Worm (Caenorhabditis elegans) whole organism, L2 larva: ENCODE data around the gene F59E12.8.

ENCODE experiments used
- C34F6.9 ChIP-seq: fragments of 150-350 bp; optimal IDR thresholded peaks from 2 replicates; lab custom pipeline; 2014; ENCODE audit warnings: missing biosample characterization, missing genetic modification characterization
- F13H6.1 ChIP-seq: sonication (generic microtip); optimal IDR thresholded peaks from 2 replicates; lab custom pipeline; 2016; ENCODE audit warnings: missing genetic modification characterization, missing compliant biosample characterization
- Y55F3AM.14 ChIP-seq: fragments of 200-800 bp; sonication (Bioruptor generic); optimal IDR thresholded peaks from 2 replicates; lab custom pipeline; 2018; ENCODE audit warnings: mild to moderate bottlenecking, missing genetic modification characterization, missing compliant biosample characterization
- alr-1 ChIP-seq: fragments of 150-350 bp; optimal IDR thresholded peaks from 2 replicates; lab custom pipeline; 2014; ENCODE audit warnings: missing biosample characterization, missing genetic modification characterization
- aly-2 ChIP-seq: fragments of 150-350 bp; optimal IDR thresholded peaks from 2 replicates; lab custom pipeline; 2014; ENCODE audit warnings: missing biosample characterization, missing genetic modification characterization
- blmp-1 ChIP-seq: sonication (generic microtip); optimal IDR thresholded peaks from 2 replicates; lab custom pipeline; 2017; ENCODE audit warnings: missing genetic modification characterization, mild to moderate bottlenecking, missing compliant biosample characterization, antibody characterized with exemption, moderate library complexity; ENCODE audit not compliant: insufficient read depth
- ceh-16 ChIP-seq: fragments of 150-350 bp; optimal IDR thresholded peaks from 2 replicates; lab custom pipeline; 2014; ENCODE audit warnings: missing biosample characterization, missing genetic modification characterization
- crh-2 ChIP-seq: sonication (generic microtip); optimal IDR thresholded peaks from 2 replicates; lab custom pipeline; 2017; ENCODE audit warnings: missing biosample characterization, missing genetic modification characterization
- egl-27 ChIP-seq: sonication (generic microtip); optimal IDR thresholded peaks from 3 replicates; lab custom pipeline; 2017; ENCODE audit warnings: missing biosample characterization, missing genetic modification reagents, missing genetic modification characterization
- elt-1 ChIP-seq: fragments of 150-350 bp; optimal IDR thresholded peaks from 2 replicates; lab custom pipeline; 2014; ENCODE audit warnings: missing biosample characterization, missing genetic modification characterization
- elt-3 ChIP-seq: sonication (generic microtip); optimal IDR thresholded peaks from 2 replicates; lab custom pipeline; 2017; ENCODE audit warnings: missing biosample characterization, missing genetic modification characterization
- fos-1 ChIP-seq: fragments of 150-350 bp; optimal IDR thresholded peaks from 2 replicates; lab custom pipeline; 2014; ENCODE audit warnings: missing biosample characterization, missing genetic modification characterization
- gmeb-1 ChIP-seq: fragments of 150-350 bp; optimal IDR thresholded peaks from 2 replicates; lab custom pipeline; 2014; ENCODE audit warnings: missing biosample characterization, missing genetic modification characterization
- lin-13 ChIP-seq: fragments of 150-350 bp; optimal IDR thresholded peaks from 2 replicates; lab custom pipeline; 2014; ENCODE audit warnings: missing biosample characterization, missing genetic modification reagents, missing genetic modification characterization
- lsy-2 ChIP-seq, 2 experiments: fragments of 150-350 bp in 1 of 2; sonication (generic microtip) in 1 of 2; optimal IDR thresholded peaks; 2 replicates each; lab custom pipeline; 2014 to 2017; ENCODE audit warnings: missing biosample characterization in 2 of 2, missing genetic modification characterization in 2 of 2
- mdl-1 ChIP-seq, 2 experiments: fragments of 150-350 bp in 1 of 2; sonication (generic microtip) in 1 of 2; optimal IDR thresholded peaks; 2 replicates each; lab custom pipeline; 2017; ENCODE audit warnings: missing biosample characterization in 2 of 2, missing genetic modification characterization in 2 of 2
- nhr-10 ChIP-seq: sonication (generic microtip); optimal IDR thresholded peaks from 2 replicates; lab custom pipeline; 2017; ENCODE audit warnings: missing biosample characterization, missing genetic modification characterization
- nhr-11 ChIP-seq: fragments of 150-350 bp; optimal IDR thresholded peaks from 2 replicates; lab custom pipeline; 2014; ENCODE audit warnings: missing biosample characterization, missing genetic modification characterization
- nhr-129 ChIP-seq: fragments of 150-350 bp; optimal IDR thresholded peaks from 2 replicates; lab custom pipeline; 2014; ENCODE audit warnings: missing biosample characterization, missing genetic modification characterization
- nhr-23 ChIP-seq: fragments of 150-350 bp; optimal IDR thresholded peaks from 2 replicates; lab custom pipeline; 2014; ENCODE audit warnings: missing biosample characterization, missing genetic modification reagents, missing genetic modification characterization
- nhr-237 ChIP-seq: fragments of 150-350 bp; optimal IDR thresholded peaks from 2 replicates; lab custom pipeline; 2014; ENCODE audit warnings: missing biosample characterization, missing genetic modification characterization
- nhr-25 ChIP-seq: fragments of 150-350 bp; sonication (generic microtip); optimal IDR thresholded peaks from 3 replicates; lab custom pipeline; 2014; ENCODE audit warnings: missing biosample characterization, missing genetic modification characterization
- nhr-6 ChIP-seq: fragments of 150-350 bp; optimal IDR thresholded peaks from 2 replicates; lab custom pipeline; 2014; ENCODE audit warnings: missing biosample characterization, missing genetic modification characterization
- nhr-77 ChIP-seq: fragments of 150-350 bp; optimal IDR thresholded peaks from 2 replicates; lab custom pipeline; 2014; ENCODE audit warnings: missing biosample characterization, missing genetic modification characterization
- peb-1 ChIP-seq: fragments of 150-350 bp; optimal IDR thresholded peaks from 2 replicates; lab custom pipeline; 2014; ENCODE audit warnings: missing biosample characterization, missing genetic modification characterization
- sem-4 ChIP-seq: fragments of 150-350 bp; optimal IDR thresholded peaks from 2 replicates; lab custom pipeline; 2014; ENCODE audit warnings: missing biosample characterization, missing genetic modification reagents, missing genetic modification characterization
- skn-1 ChIP-seq: sonication (generic microtip); optimal IDR thresholded peaks from 2 replicates; lab custom pipeline; 2017; ENCODE audit warnings: missing biosample characterization, missing genetic modification characterization
- sma-3 ChIP-seq: sonication (generic microtip); optimal IDR thresholded peaks from 2 replicates; lab custom pipeline; 2016; ENCODE audit warnings: missing genetic modification reagents, missing genetic modification characterization, missing compliant biosample characterization
- sma-9 ChIP-seq, 2 experiments: fragments of 150-350 bp in 1 of 2; sonication (generic microtip) in 1 of 2; optimal IDR thresholded peaks; 2 replicates each; lab custom pipeline; 2014 to 2016; ENCODE audit warnings: missing genetic modification characterization in 2 of 2, mild to moderate bottlenecking in 1 of 2, missing biosample characterization in 1 of 2, missing compliant biosample characterization in 1 of 2, missing genetic modification reagents in 1 of 2, moderate library complexity in 1 of 2
- snpc-4 ChIP-seq: fragments of 150-350 bp; optimal IDR thresholded peaks from 2 replicates; lab custom pipeline; 2014; ENCODE audit warnings: missing biosample characterization, missing genetic modification characterization
- unc-39 ChIP-seq: fragments of 150-350 bp; optimal IDR thresholded peaks from 2 replicates; lab custom pipeline; 2014; ENCODE audit warnings: missing biosample characterization, missing genetic modification characterization
- unc-55 ChIP-seq: fragments of 150-350 bp; sonication (generic microtip); optimal IDR thresholded peaks from 3 replicates; lab custom pipeline; 2014; ENCODE audit warnings: missing biosample characterization, missing genetic modification reagents, missing genetic modification characterization
- ztf-1 ChIP-seq: fragments of 200-800 bp; sonication (Bioruptor generic); conservative IDR thresholded peaks from 2 replicates; pipeline ENCODE4 v1.3.6; 2022; ENCODE audit warnings: missing genetic modification characterization, missing compliant biosample characterization
- ztf-4 ChIP-seq: fragments of 150-350 bp; optimal IDR thresholded peaks from 2 replicates; lab custom pipeline; 2014; ENCODE audit warnings: missing biosample characterization, missing genetic modification characterization

F59E12.8 gene

DNA sequence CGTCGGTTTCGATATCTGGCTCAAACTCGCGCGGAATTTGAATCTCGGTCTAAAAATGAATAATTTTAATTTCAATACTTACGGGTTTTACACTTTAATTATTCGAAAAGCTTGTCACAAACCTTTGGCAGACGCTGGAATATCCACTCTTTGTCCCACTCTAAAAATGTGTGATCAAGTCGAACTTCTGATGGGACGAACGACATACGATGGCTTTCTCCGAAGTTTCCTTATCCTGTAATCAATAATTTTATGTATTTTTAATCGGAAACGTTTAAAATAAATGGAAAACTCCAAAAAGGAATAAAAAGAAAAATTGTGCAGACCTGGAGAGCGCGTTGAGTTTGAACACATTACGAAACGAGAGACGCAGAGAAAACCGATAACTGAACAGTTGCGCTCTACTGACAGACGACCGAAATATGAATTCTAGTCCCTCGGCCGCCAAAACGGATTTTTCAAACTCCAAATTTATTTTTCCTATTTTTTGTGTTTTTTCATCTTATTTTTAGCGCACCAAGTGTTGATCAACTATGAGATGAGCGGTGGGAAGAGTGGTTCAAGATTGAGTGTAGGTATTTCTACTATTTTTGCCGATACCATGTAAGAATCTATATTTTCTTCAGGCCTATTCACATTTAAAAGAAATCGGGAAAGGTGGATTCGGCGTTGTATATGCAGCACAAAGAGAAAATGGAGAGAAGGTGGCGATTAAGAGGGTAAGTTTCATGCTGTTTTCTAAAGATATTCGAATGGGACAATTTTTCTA is 12.7 kb upstream of the F59E12.8 start, which contains the start of the genes sam-4, F59E12.17 and zyg-1:
Gene sam-4, minus strand, starts transcription at position 51 of the 769 bp plus-strand sequence.
Gene F59E12.17, minus strand, starts transcription at position 235 of the 769 bp plus-strand sequence.
Gene zyg-1, plus strand, starts transcription at position 513 of the 769 bp plus-strand sequence.
- no peak for TF ChIP-seq nhr-11
- TF ChIP-seq crh-2 (tag; lab: Kevin White, UChicago), result peak; percentile 56
- TF ChIP-seq C34F6.9 (tag; lab: Kevin White, UChicago), result peak; percentile 84
- TF ChIP-seq lsy-2 (tag; optimal IDR thresholded peaks at IDR 0.05; lab: Kevin White, UChicago), result peak in 1 of 2 experiments; percentile 81
- no peak for TF ChIP-seq aly-2 (tag; lab: Kevin White, UChicago)
- TF ChIP-seq F13H6.1 (tag; lab: Kevin White, UChicago), result peak; percentile 20
- peak; percentile 20 for TF ChIP-seq snpc-4 (tag; lab: Kevin White, UChicago)
- no peak for TF ChIP-seq alr-1 (tag; lab: Kevin White, UChicago)
- TF ChIP-seq gmeb-1 (tag; lab: Kevin White, UChicago), result peak; percentile 53
- peak; percentile 42 for TF ChIP-seq sma-3 (GFP tag; lab: Kevin White, UChicago)
- TF ChIP-seq fos-1 (tag; lab: Kevin White, UChicago), result peak; percentile 41
- peak; percentile 93 for TF ChIP-seq unc-55 (GFP tag; lab: Kevin White, UChicago)
- peak; percentile 78 for TF ChIP-seq nhr-129 (tag; lab: Kevin White, UChicago)

DNA sequence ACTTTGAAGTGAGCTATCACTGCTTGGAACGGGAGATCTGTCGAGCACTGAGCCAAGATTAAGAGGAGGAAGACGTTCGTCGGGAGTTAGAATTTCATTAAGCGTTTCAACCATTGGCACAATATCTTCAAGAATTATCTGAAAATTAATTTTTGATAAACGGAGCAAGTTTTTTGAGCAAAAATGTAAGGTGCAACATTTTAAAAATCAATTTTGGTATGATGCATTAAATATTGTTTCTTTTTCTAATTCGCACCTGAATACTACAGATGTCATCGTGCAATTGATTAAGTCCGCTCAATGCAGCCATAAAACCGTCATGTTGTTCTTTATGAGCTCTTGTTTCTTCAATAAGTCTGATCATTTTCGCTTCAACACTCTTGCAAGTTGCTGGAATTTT is 11.5 kb upstream of the F59E12.8 start, which contains the start of gene ddl-1:
Gene ddl-1, minus strand, starts transcription at position 101 of the 400 bp plus-strand sequence.
- TF ChIP-seq egl-27 (no peak), nhr-237 (tag; lab: Kevin White, UChicago) (no peak), skn-1 (no peak), unc-55 (GFP tag; lab: Kevin White, UChicago) (no peak), F13H6.1 (tag; lab: Kevin White, UChicago) (no peak), C34F6.9 (tag; lab: Kevin White, UChicago) (no peak), sem-4 (tag; lab: Kevin White, UChicago) (no peak), unc-39 (tag; lab: Kevin White, UChicago) (no peak), nhr-10 (tag; lab: Kevin White, UChicago) (no peak), ztf-1 (no peak), nhr-23 (no peak), nhr-77 (tag; lab: Kevin White, UChicago) (no peak), mdl-1 (tag; optimal IDR thresholded peaks at IDR 0.05; lab: Kevin White, UChicago) (no peak), elt-1 (tag; lab: Kevin White, UChicago) (no peak), blmp-1 (tag; lab: Kevin White, UChicago) (no peak), Y55F3AM.14 (GFP tag; lab: Kevin White, UChicago) (no peak)

DNA sequence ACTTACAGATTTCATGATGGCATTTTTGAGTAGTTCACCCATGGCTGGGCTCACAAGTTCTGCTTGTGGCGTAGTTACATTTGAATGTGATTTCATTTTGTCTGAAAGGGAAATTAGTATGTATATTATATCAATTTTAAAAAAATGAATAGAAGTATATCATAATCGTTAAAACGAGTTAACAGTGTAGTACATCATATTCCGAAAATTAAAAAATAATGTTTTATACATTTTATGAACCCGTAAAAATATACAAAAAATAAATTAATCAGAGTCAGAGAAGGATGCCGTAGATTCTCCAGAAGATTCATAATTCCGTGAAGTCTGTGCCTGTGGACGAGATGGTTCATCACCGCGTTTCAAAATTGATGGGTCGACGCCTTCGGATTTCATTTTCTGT is 10.2 kb upstream of the F59E12.8 start, which contains the start of gene F59E12.9:
Gene F59E12.9, minus strand, starts transcription at position 101 of the 400 bp plus-strand sequence.
- no peak for TF ChIP-seq elt-3
- no peak for TF ChIP-seq nhr-11
- no peak for TF ChIP-seq gmeb-1 (tag; lab: Kevin White, UChicago)
- no peak for TF ChIP-seq lin-13 (GFP tag; lab: Kevin White, UChicago)
- TF ChIP-seq fos-1 (tag; lab: Kevin White, UChicago), result no peak
- TF ChIP-seq ceh-16 (tag; lab: Kevin White, UChicago), result no peak

DNA sequence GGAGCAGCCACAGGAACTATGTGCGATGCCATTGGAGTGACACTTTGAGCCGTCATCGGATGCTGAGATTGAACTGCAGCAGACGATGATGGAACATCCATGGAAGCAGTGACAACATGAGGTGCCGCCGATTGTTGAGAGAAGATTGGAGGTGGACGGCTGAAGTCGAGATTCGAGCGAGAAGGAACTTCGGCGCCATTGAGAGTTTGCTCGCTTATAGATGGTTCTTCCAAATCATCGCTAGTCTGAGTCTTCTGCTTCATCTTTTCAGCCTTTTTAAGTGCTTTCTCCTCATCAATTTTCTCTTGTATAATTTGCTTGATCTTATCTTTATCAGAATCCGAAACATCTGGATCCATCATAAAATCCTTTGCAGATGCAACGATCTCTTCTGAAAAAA is 5.4 kb upstream of the F59E12.8 start:
- TF ChIP-seq lsy-2 (tag; optimal IDR thresholded peaks at IDR 0.05; lab: Kevin White, UChicago), result no peak
- TF ChIP-seq alr-1 (tag; lab: Kevin White, UChicago), result no peak
- TF ChIP-seq nhr-237 (tag; lab: Kevin White, UChicago), result no peak
- TF ChIP-seq sma-9 (GFP tag; optimal IDR thresholded peaks at IDR 0.05; lab: Kevin White, UChicago), result no peak
- TF ChIP-seq sma-9 (tag; optimal IDR thresholded peaks at IDR 0.05; lab: Kevin White, UChicago), result no peak
- no peak for TF ChIP-seq nhr-25
- no peak for TF ChIP-seq nhr-6 (tag; lab: Kevin White, UChicago)
- TF ChIP-seq peb-1 (tag; lab: Kevin White, UChicago), result no peak
- TF ChIP-seq elt-3, result no peak
- no peak for TF ChIP-seq ztf-4 (tag; lab: Kevin White, UChicago)
- no peak for TF ChIP-seq blmp-1 (tag; lab: Kevin White, UChicago)
- TF ChIP-seq mdl-1 (tag; optimal IDR thresholded peaks at IDR 0.05; lab: Kevin White, UChicago), result no peak
- no peak for TF ChIP-seq sma-3 (GFP tag; lab: Kevin White, UChicago)
- TF ChIP-seq snpc-4 (tag; lab: Kevin White, UChicago), result no peak
- TF ChIP-seq nhr-11, result no peak
- TF ChIP-seq F13H6.1 (tag; lab: Kevin White, UChicago), result no peak
- TF ChIP-seq fos-1 (tag; lab: Kevin White, UChicago), result no peak
- TF ChIP-seq nhr-10 (tag; lab: Kevin White, UChicago), result no peak
